Worm (Caenorhabditis elegans): ENCODE data around the gene K06A1.2.

ce11 chrII:6482762-6483161 is 39.0 kb downstream of the K06A1.2 start:
- no peak for TF ChIP-seq W03F9.2 (tag; optimal IDR thresholded peaks at IDR 0.05)
- no peak for TF ChIP-seq dao-5 (tag; optimal IDR thresholded peaks at IDR 0.05)
- no peak for TF ChIP-seq him-1 (tag; optimal IDR thresholded peaks at IDR 0.05)

Measured in whole organism, L4/young adult.